Fruit fly (Drosophila melanogaster) whole organism, embryonic: ENCODE results near the gene eEF1delta.

Experiments
- Abd-B ChIP-seq: fragments of 200-800 bp; sonication (Bioruptor generic); optimal IDR thresholded peaks from 2 replicates; lab custom pipeline; 2018; ENCODE audit warnings: missing biosample characterization, mild to moderate bottlenecking, missing genetic modification characterization, moderate library complexity
- Atf6 ChIP-seq: fragments of 200-800 bp; sonication (Bioruptor generic); IDR thresholded peaks from 2 replicates; pipeline ENCODE4 v1.3.6; 2022; ENCODE audit warnings: missing biosample characterization, missing genetic modification characterization
- Bgb ChIP-seq: fragments of 200-800 bp; sonication (Bioruptor generic); IDR thresholded peaks from 2 replicates; pipeline ENCODE4 v1.3.6; 2022; ENCODE audit warnings: missing biosample characterization, missing genetic modification characterization; ENCODE audit not compliant: partially characterized antibody
- CG10267 ChIP-seq: fragments of 200-800 bp; sonication (Bioruptor generic); optimal IDR thresholded peaks from 2 replicates; lab custom pipeline; 2018; ENCODE audit warnings: missing biosample characterization, mild to moderate bottlenecking, missing genetic modification characterization, moderate library complexity
- CG10543 ChIP-seq: fragments of 200-800 bp; sonication (Bioruptor generic); optimal IDR thresholded peaks from 3 replicates; lab custom pipeline; 2017; ENCODE audit warnings: missing biosample characterization, mild to moderate bottlenecking, missing genetic modification characterization, moderate library complexity
- CG10565 ChIP-seq: fragments of 200-800 bp; sonication (Bioruptor generic); optimal IDR thresholded peaks from 3 replicates; lab custom pipeline; 2016; ENCODE audit warnings: missing biosample characterization, mild to moderate bottlenecking, missing genetic modification characterization
- CG11093 ChIP-seq: fragments of 200-800 bp; sonication (Bioruptor generic); IDR thresholded peaks from 3 replicates; pipeline ENCODE4 v1.3.6; 2022; ENCODE audit warnings: missing biosample characterization, missing genetic modification characterization
- CG11456 ChIP-seq: fragments of 200-800 bp; sonication (Bioruptor generic); IDR thresholded peaks from 3 replicates; pipeline ENCODE4 v1.3.6; 2022; ENCODE audit warnings: missing biosample characterization, missing genetic modification characterization
- CG13123 ChIP-seq: fragments of 200-800 bp; sonication (Bioruptor generic); optimal IDR thresholded peaks from 2 replicates; lab custom pipeline; 2016; ENCODE audit warnings: missing biosample characterization, missing genetic modification characterization
- CG14050 ChIP-seq: fragments of 200-800 bp; sonication (Bioruptor generic); IDR thresholded peaks from 3 replicates; pipeline ENCODE4 v1.3.6; 2022; ENCODE audit warnings: missing biosample characterization, missing genetic modification characterization
- CG14667 ChIP-seq: fragments of 200-800 bp; sonication (Bioruptor generic); IDR thresholded peaks from 2 replicates; pipeline ENCODE4 v1.3.6; 2022; ENCODE audit warnings: missing biosample characterization, missing genetic modification characterization
- CG15011 ChIP-seq: fragments of 200-800 bp; sonication (Bioruptor generic); optimal IDR thresholded peaks from 3 replicates; lab custom pipeline; 2018; ENCODE audit warnings: missing biosample characterization, mild to moderate bottlenecking, missing genetic modification characterization
- CG15514 ChIP-seq: fragments of 200-800 bp; sonication (Bioruptor generic); optimal IDR thresholded peaks from 3 replicates; lab custom pipeline; 2017; ENCODE audit warnings: missing biosample characterization, missing genetic modification characterization, mild to moderate bottlenecking, moderate library complexity, missing genetic modification reagents
- CG1603 ChIP-seq: fragments of 200-800 bp; sonication (Bioruptor generic); optimal IDR thresholded peaks from 2 replicates; lab custom pipeline; 2019; ENCODE audit warnings: missing biosample characterization, mild to moderate bottlenecking, missing genetic modification characterization, moderate library complexity
- CG16863 ChIP-seq: fragments of 200-800 bp; sonication (Bioruptor generic); optimal IDR thresholded peaks from 3 replicates; lab custom pipeline; 2016; ENCODE audit warnings: missing biosample characterization, missing genetic modification characterization
- CG2199 ChIP-seq: fragments of 200-800 bp; sonication (Bioruptor generic); IDR thresholded peaks from 3 replicates; pipeline ENCODE4 v1.3.6; 2022; ENCODE audit warnings: missing biosample characterization, missing genetic modification characterization
- CG32532 ChIP-seq: fragments of 200-800 bp; sonication (Bioruptor generic); IDR thresholded peaks from 2 replicates; pipeline ENCODE4 v1.3.6; 2022; ENCODE audit warnings: missing biosample characterization, missing genetic modification characterization
- CG34224 ChIP-seq: fragments of 200-800 bp; sonication (Bioruptor generic); IDR thresholded peaks from 3 replicates; pipeline ENCODE4 v1.3.6; 2022; ENCODE audit warnings: missing biosample characterization, missing genetic modification characterization; ENCODE audit not compliant: partially characterized antibody
- CG34422 ChIP-seq: fragments of 200-800 bp; sonication (Bioruptor generic); IDR thresholded peaks from 3 replicates; pipeline ENCODE4 v1.3.6; 2022; ENCODE audit warnings: missing biosample characterization, missing genetic modification characterization
- CG7745 ChIP-seq: fragments of 200-800 bp; sonication (Bioruptor generic); optimal IDR thresholded peaks from 2 replicates; lab custom pipeline; 2018; ENCODE audit warnings: missing biosample characterization, mild to moderate bottlenecking, missing genetic modification characterization, moderate library complexity
- CG8089 ChIP-seq: fragments of 200-800 bp; sonication (Bioruptor generic); optimal IDR thresholded peaks from 3 replicates; lab custom pipeline; 2016; ENCODE audit warnings: missing biosample characterization, missing genetic modification characterization
- CG8388 ChIP-seq: fragments of 200-800 bp; sonication (Bioruptor generic); optimal IDR thresholded peaks from 2 replicates; lab custom pipeline; 2019; ENCODE audit warnings: missing biosample characterization, mild to moderate bottlenecking, missing genetic modification characterization, moderate library complexity
- CoRest ChIP-seq: fragments of 200-800 bp; sonication (Bioruptor generic); optimal IDR thresholded peaks from 3 replicates; lab custom pipeline; 2018; ENCODE audit warnings: missing biosample characterization, mild to moderate bottlenecking, missing genetic modification characterization, moderate library complexity
- Drgx ChIP-seq: fragments of 200-800 bp; sonication (Bioruptor generic); IDR thresholded peaks from 2 replicates; pipeline ENCODE4 v1.3.6; 2022; ENCODE audit warnings: missing biosample characterization, missing genetic modification characterization
- Elba2 ChIP-seq: fragments of 200-800 bp; sonication (Bioruptor generic); optimal IDR thresholded peaks from 3 replicates; lab custom pipeline; 2016; ENCODE audit warnings: missing biosample characterization, missing genetic modification characterization
- HLH54F ChIP-seq: fragments of 200-800 bp; sonication (Bioruptor generic); optimal IDR thresholded peaks from 3 replicates; lab custom pipeline; 2016; ENCODE audit warnings: missing biosample characterization, missing genetic modification characterization
- Hey ChIP-seq: fragments of 200-800 bp; sonication (Bioruptor generic); optimal IDR thresholded peaks from 3 replicates; lab custom pipeline; 2018; ENCODE audit warnings: missing biosample characterization, mild to moderate bottlenecking, missing genetic modification characterization
- HmgD ChIP-seq: fragments of 200-800 bp; sonication (Bioruptor generic); optimal IDR thresholded peaks from 3 replicates; lab custom pipeline; 2016; ENCODE audit warnings: missing biosample characterization, missing genetic modification characterization
- Hsf ChIP-seq: fragments of 200-800 bp; sonication (Bioruptor generic); optimal IDR thresholded peaks from 3 replicates; lab custom pipeline; 2016; ENCODE audit warnings: missing biosample characterization, missing genetic modification characterization
- MBD-R2 ChIP-seq: fragments of 200-800 bp; sonication (Bioruptor generic); IDR thresholded peaks from 2 replicates; pipeline ENCODE4 v1.3.6; 2022; ENCODE audit warnings: missing biosample characterization, missing genetic modification characterization
- NK7.1 ChIP-seq: fragments of 200-800 bp; sonication (Bioruptor generic); optimal IDR thresholded peaks from 3 replicates; lab custom pipeline; 2016; ENCODE audit warnings: missing biosample characterization, missing genetic modification characterization
- Ptx1 ChIP-seq: fragments of 200-800 bp; sonication (Bioruptor generic); IDR thresholded peaks from 2 replicates; pipeline ENCODE4 v1.3.6; 2022; ENCODE audit warnings: missing biosample characterization, missing genetic modification characterization
- Rfx ChIP-seq: fragments of 200-800 bp; sonication (Bioruptor generic); IDR thresholded peaks from 2 replicates; pipeline ENCODE4 v1.3.6; 2022; ENCODE audit warnings: missing biosample characterization, missing genetic modification characterization
- Taf1 ChIP-seq: fragments of 200-800 bp; sonication (Bioruptor generic); IDR thresholded peaks from 2 replicates; pipeline ENCODE4 v1.3.6; 2022; ENCODE audit warnings: missing biosample characterization, missing genetic modification characterization
- Xbp1 ChIP-seq: fragments of 200-800 bp; sonication (Bioruptor generic); optimal IDR thresholded peaks from 3 replicates; lab custom pipeline; 2016; ENCODE audit warnings: missing biosample characterization, mild to moderate bottlenecking, missing genetic modification characterization
- abd-A ChIP-seq: fragments of 200-800 bp; sonication (Bioruptor generic); optimal IDR thresholded peaks from 3 replicates; lab custom pipeline; 2019; ENCODE audit warnings: missing biosample characterization, mild to moderate bottlenecking, missing genetic modification characterization, moderate library complexity
- al ChIP-seq: fragments of 200-800 bp; sonication (Bioruptor generic); IDR thresholded peaks from 2 replicates; pipeline ENCODE4 v1.3.6; 2022; ENCODE audit warnings: missing biosample characterization, missing genetic modification characterization
- ato ChIP-seq: fragments of 200-800 bp; sonication (Bioruptor generic); IDR thresholded peaks from 2 replicates; pipeline ENCODE4 v1.3.6; 2022; ENCODE audit warnings: missing biosample characterization, missing genetic modification characterization; ENCODE audit not compliant: partially characterized antibody
- bcd ChIP-seq: fragments of 200-800 bp; sonication (Bioruptor generic); optimal IDR thresholded peaks from 2 replicates; lab custom pipeline; 2017; ENCODE audit warnings: missing biosample characterization, mild to moderate bottlenecking, missing genetic modification characterization
- chn ChIP-seq: fragments of 200-800 bp; sonication (Bioruptor generic); optimal IDR thresholded peaks from 2 replicates; lab custom pipeline; 2016; ENCODE audit warnings: missing biosample characterization, missing genetic modification characterization
- corto ChIP-seq: fragments of 200-800 bp; sonication (Bioruptor generic); optimal IDR thresholded peaks from 2 replicates; lab custom pipeline; 2016; ENCODE audit warnings: missing biosample characterization, mild to moderate bottlenecking, missing genetic modification characterization, moderate library complexity
- dimm ChIP-seq: fragments of 200-800 bp; sonication (Bioruptor generic); IDR thresholded peaks from 2 replicates; pipeline ENCODE4 v1.3.6; 2022; ENCODE audit warnings: missing biosample characterization, missing genetic modification characterization
- emc ChIP-seq: fragments of 200-800 bp; sonication (Bioruptor generic); optimal IDR thresholded peaks from 2 replicates; lab custom pipeline; 2016; ENCODE audit warnings: missing biosample characterization, missing genetic modification characterization
- fu2 ChIP-seq: fragments of 200-800 bp; sonication (Bioruptor generic); optimal IDR thresholded peaks from 2 replicates; lab custom pipeline; 2016; ENCODE audit warnings: missing biosample characterization, missing genetic modification characterization
- ham ChIP-seq: fragments of 200-800 bp; sonication (Bioruptor generic); IDR thresholded peaks from 2 replicates; pipeline ENCODE4 v1.3.6; 2022; ENCODE audit warnings: missing biosample characterization, missing genetic modification characterization
- pros ChIP-seq: fragments of 200-800 bp; sonication (Bioruptor generic); optimal IDR thresholded peaks from 3 replicates; lab custom pipeline; 2019; ENCODE audit warnings: missing biosample characterization, mild to moderate bottlenecking, missing genetic modification characterization, moderate library complexity
- rib ChIP-seq: fragments of 200-800 bp; sonication (Bioruptor generic); IDR thresholded peaks from 2 replicates; pipeline ENCODE4 v1.3.6; 2022; ENCODE audit warnings: missing biosample characterization, missing genetic modification characterization
- slbo ChIP-seq: fragments of 200-800 bp; sonication (Bioruptor generic); IDR thresholded peaks from 2 replicates; pipeline ENCODE4 v1.3.6; 2022; ENCODE audit warnings: missing biosample characterization, missing genetic modification characterization

The eEF1delta gene

dm6 chr2L:10198911-10199310 lies 33.4 kb upstream of the eEF1delta start, which contains the start of gene Sur (continued):
- 0 out of 2 replicates have a peak, but pooled peaks have one; percentile 10 for TF ChIP-seq Atf6 (GFP tag; lab: Robert Waterston, UW)
- 0 out of 2 replicates have a peak, but pooled peaks have one; percentile 9 for TF ChIP-seq Rfx (GFP tag; lab: Robert Waterston, UW)
- TF ChIP-seq CG8388 (GFP tag; lab: Kevin White, UChicago): no peak
- TF ChIP-seq ato (GFP tag; lab: Robert Waterston, UW): peak; percentile 30; the same call in 1 of the 2 replicates
- TF ChIP-seq CG10543 (GFP tag; lab: Kevin White, UChicago): peak; percentile 58
- TF ChIP-seq CG34422 (GFP tag; lab: Robert Waterston, UW): peak; percentile 50; the same call in 1 of the 3 replicates
- peak; percentile 6 for TF ChIP-seq CG15514 (GFP tag; lab: Kevin White, UChicago)
- TF ChIP-seq MBD-R2: peak; percentile 27; the same call in 1 of the 2 replicates
- no peak for TF ChIP-seq Xbp1
- peak; percentile 37; the same call in 1 of the 2 replicates for TF ChIP-seq Bgb (GFP tag; lab: Robert Waterston, UW)

DNA sequence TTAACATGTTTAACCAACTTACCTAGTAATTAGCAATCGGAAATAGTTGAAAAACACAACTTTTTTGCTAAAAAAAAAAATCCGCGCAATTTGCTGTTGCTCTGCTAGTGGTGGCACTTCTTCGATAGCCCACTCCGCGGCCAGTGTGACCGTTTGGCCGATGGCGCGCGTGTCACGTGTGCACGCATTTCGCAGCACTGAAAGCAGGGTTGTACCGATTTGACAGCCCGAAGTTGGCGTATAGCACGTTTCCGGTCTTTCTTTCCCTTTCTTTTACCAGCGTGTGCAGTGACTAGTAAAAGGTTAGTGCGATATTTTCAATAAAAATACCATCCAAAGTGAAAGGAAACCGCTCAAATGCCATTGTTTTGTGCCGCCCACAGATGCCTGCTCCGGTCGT lies 31.5 kb upstream of the eEF1delta start, which contains the start of the genes Ripalpha and RpL7:
Gene Ripalpha, minus strand, starts transcription at position 128 of the 400 bp plus-strand sequence.
Gene RpL7, plus strand, starts transcription at position 158 of the 400 bp plus-strand sequence.
- TF ChIP-seq slbo (GFP tag; lab: Robert Waterston, UW): peak; percentile 96
- TF ChIP-seq CG7745: peak; percentile 84
- peak; percentile 94 for TF ChIP-seq al (GFP tag; lab: Robert Waterston, UW)
- TF ChIP-seq emc: peak; percentile 98
- TF ChIP-seq CG15514 (GFP tag; lab: Kevin White, UChicago): peak; percentile 97
- peak; percentile 84 for TF ChIP-seq Drgx
- TF ChIP-seq dimm (GFP tag; lab: Robert Waterston, UW): peak; percentile 94
- TF ChIP-seq NK7.1 (GFP tag; lab: Kevin White, UChicago): peak; percentile 95
- TF ChIP-seq Elba2: peak; percentile 80
- TF ChIP-seq ham (GFP tag; lab: Robert Waterston, UW): peak; percentile 96
- TF ChIP-seq ato (GFP tag; lab: Robert Waterston, UW): peak; percentile 90
- TF ChIP-seq pros: peak; percentile 43
- TF ChIP-seq Hsf (GFP tag; lab: Kevin White, UChicago): peak; percentile 98
- peak; percentile 100 for TF ChIP-seq bcd
- TF ChIP-seq fu2 (GFP tag; lab: Kevin White, UChicago): peak; percentile 98
- TF ChIP-seq CG2199: peak; percentile 96
- peak; percentile 99 for TF ChIP-seq Rfx (GFP tag; lab: Robert Waterston, UW)
- peak; percentile 95 for TF ChIP-seq Ptx1 (GFP tag; lab: Robert Waterston, UW)
- TF ChIP-seq CG10565 (GFP tag; lab: Kevin White, UChicago): peak; percentile 91
- peak; percentile 68 for TF ChIP-seq Abd-B (GFP tag; lab: Kevin White, UChicago)
- peak; percentile 99 for TF ChIP-seq CG11456 (GFP tag; lab: Robert Waterston, UW)
- peak; percentile 85 for TF ChIP-seq corto (GFP tag; lab: Kevin White, UChicago)
- TF ChIP-seq CG16863 (GFP tag; lab: Kevin White, UChicago): peak; percentile 96
- TF ChIP-seq CoRest (tag; lab: Kevin White, UChicago): peak; percentile 92
- peak; percentile 97 for TF ChIP-seq chn (GFP tag; lab: Kevin White, UChicago)
- peak; percentile 98 for TF ChIP-seq Hey (tag; lab: Kevin White, UChicago)
- TF ChIP-seq CG15011 (GFP tag; lab: Kevin White, UChicago): peak; percentile 96
- TF ChIP-seq Taf1 (GFP tag; lab: Robert Waterston, UW): peak; percentile 80; the same call in 1 of the 2 replicates
- TF ChIP-seq HmgD (GFP tag; lab: Kevin White, UChicago): peak; percentile 99
- peak; percentile 98 for TF ChIP-seq HLH54F (GFP tag; lab: Kevin White, UChicago)
- peak; percentile 98 for TF ChIP-seq CG1603 (tag; lab: Kevin White, UChicago)
- TF ChIP-seq CG14667 (GFP tag; lab: Robert Waterston, UW): peak; percentile 88
- peak; percentile 98 for TF ChIP-seq CG32532 (GFP tag; lab: Robert Waterston, UW)
- TF ChIP-seq CG8089: peak; percentile 98
- TF ChIP-seq rib (GFP tag; lab: Robert Waterston, UW): peak; percentile 98
- TF ChIP-seq CG34224 (GFP tag; lab: Robert Waterston, UW): peak; percentile 84
- peak; percentile 95 for TF ChIP-seq CG14050 (GFP tag; lab: Robert Waterston, UW)
- peak; percentile 72 for TF ChIP-seq CG11093
- TF ChIP-seq CG10267 (tag; lab: Kevin White, UChicago): peak; percentile 99
- no peak for TF ChIP-seq abd-A (tag; lab: Kevin White, UChicago)
- peak; percentile 97 for TF ChIP-seq CG13123 (GFP tag; lab: Kevin White, UChicago)
- TF ChIP-seq CG34422 (GFP tag; lab: Robert Waterston, UW): peak; percentile 98
